Worm (Caenorhabditis elegans) whole organism, L1 larva: ENCODE data around the gene srx-5.

Experiments used
- blmp-1 ChIP-seq: fragments of 150-350 bp; optimal IDR thresholded peaks from 2 replicates; lab custom pipeline; 2014; ENCODE audit warnings: missing biosample characterization, missing genetic modification characterization
- ces-1 ChIP-seq: fragments of 150-350 bp; optimal IDR thresholded peaks from 2 replicates; lab custom pipeline; 2014; ENCODE audit warnings: missing biosample characterization, missing genetic modification reagents, missing genetic modification characterization
- elt-3 ChIP-seq, 6 experiments: fragments of 150-350 bp in 1 of 6; sonication (generic microtip); optimal IDR thresholded peaks; 2 replicates each; lab custom pipeline; 2017 to 2018; ENCODE audit warnings: missing biosample characterization in 6 of 6, missing genetic modification characterization in 6 of 6, inconsistent platforms in 1 of 6
- fkh-8 ChIP-seq: sonication (generic microtip); optimal IDR thresholded peaks from 2 replicates; lab custom pipeline; 2016; ENCODE audit warnings: mild to moderate bottlenecking, missing genetic modification characterization, missing compliant biosample characterization
- grh-1 ChIP-seq: fragments of 200-800 bp; sonication (Bioruptor generic); IDR thresholded peaks from 2 replicates; pipeline ENCODE4 v1.3.6; 2022; ENCODE audit warnings: missing genetic modification reagents, missing genetic modification characterization, missing compliant biosample characterization
- lin-14 ChIP-seq: fragments of 200-800 bp; sonication (Bioruptor generic); optimal IDR thresholded peaks from 2 replicates; lab custom pipeline; 2018; ENCODE audit warnings: mild to moderate bottlenecking, missing genetic modification characterization, moderate library complexity, missing compliant biosample characterization
- lin-15B ChIP-seq: fragments of 150-350 bp; sonication (generic microtip); optimal IDR thresholded peaks from 3 replicates; lab custom pipeline; 2014; ENCODE audit warnings: missing biosample characterization, missing genetic modification characterization
- mdl-1 ChIP-seq, 2 experiments: fragments of 150-350 bp; optimal IDR thresholded peaks; 2 replicates each; lab custom pipeline; 2014 to 2017; ENCODE audit warnings: missing biosample characterization in 2 of 2, missing genetic modification characterization in 2 of 2, inconsistent platforms in 1 of 2
- nhr-90 ChIP-seq: sonication (generic microtip); optimal IDR thresholded peaks from 2 replicates; lab custom pipeline; 2016; ENCODE audit warnings: mild to moderate bottlenecking, missing genetic modification characterization, missing compliant biosample characterization; ENCODE audit not compliant: poor library complexity
- rnt-1 ChIP-seq: sonication (generic microtip); optimal IDR thresholded peaks from 2 replicates; lab custom pipeline; 2016; ENCODE audit warnings: mild to moderate bottlenecking, missing genetic modification characterization, moderate library complexity, missing compliant biosample characterization
- tbx-2 ChIP-seq: sonication (generic microtip); optimal IDR thresholded peaks from 2 replicates; lab custom pipeline; 2016; ENCODE audit warnings: missing genetic modification characterization, missing compliant biosample characterization
- unc-62 ChIP-seq: fragments of 150-350 bp; optimal IDR thresholded peaks from 2 replicates; lab custom pipeline; 2014; ENCODE audit warnings: missing biosample characterization, missing genetic modification reagents, missing genetic modification characterization
- vab-15 ChIP-seq: sonication (generic microtip); optimal IDR thresholded peaks from 2 replicates; lab custom pipeline; 2017; ENCODE audit warnings: missing genotype, mild to moderate bottlenecking, missing genetic modification characterization, missing compliant biosample characterization
- ztf-4 ChIP-seq: fragments of 150-350 bp; optimal IDR thresholded peaks from 2 replicates; lab custom pipeline; 2014; ENCODE audit warnings: missing biosample characterization, missing genetic modification characterization

- no peak for TF ChIP-seq ces-1 (GFP tag; lab: Kevin White, UChicago)
- no peak for TF ChIP-seq mdl-1 (tag; optimal IDR thresholded peaks at IDR 0.05; lab: Kevin White, UChicago)
- no peak for TF ChIP-seq tbx-2
- TF ChIP-seq nhr-90: no peak
- TF ChIP-seq vab-15 (tag; lab: Kevin White, UChicago): no peak
- no peak for TF ChIP-seq unc-62 (GFP tag; lab: Kevin White, UChicago)
- no peak for TF ChIP-seq rnt-1 (tag; lab: Kevin White, UChicago)
- TF ChIP-seq grh-1 (GFP tag; lab: Robert Waterston, UW): no peak
- no peak for TF ChIP-seq ztf-4
- TF ChIP-seq fkh-8 (tag; lab: Kevin White, UChicago): no peak
- TF ChIP-seq lin-14 (GFP tag; lab: Kevin White, UChicago): no peak
- no peak for TF ChIP-seq elt-3 (tag; optimal IDR thresholded peaks at IDR 0.05; lab: Kevin White, UChicago)
- no peak for TF ChIP-seq blmp-1 (tag; lab: Kevin White, UChicago)
- TF ChIP-seq lin-15B: no peak
Measured at ce11 chrV:664337-664847, 35.5 kb upstream of the srx-5 start, which contains the start of the genes F31F4.11 and srh-266.
